Worm (Caenorhabditis elegans) whole organism, L3 larva: Measurements from ENCODE around the gene F10E9.7.

Experiments
- ama-1 ChIP-seq: fragments of 150-350 bp; optimal IDR thresholded peaks from 2 replicates; lab custom pipeline; 2018
- ceh-16 ChIP-seq: sonication (generic microtip); optimal IDR thresholded peaks from 2 replicates; lab custom pipeline; 2017; ENCODE audit warnings: missing biosample characterization, missing genetic modification characterization
- ceh-28 ChIP-seq: fragments of 150-350 bp; optimal IDR thresholded peaks from 2 replicates; lab custom pipeline; 2014; ENCODE audit warnings: missing biosample characterization, missing genetic modification reagents, missing genetic modification characterization
- ceh-9 ChIP-seq: sonication (generic microtip); optimal IDR thresholded peaks from 2 replicates; lab custom pipeline; 2018; ENCODE audit warnings: missing biosample characterization, missing genetic modification characterization
- daf-12 ChIP-seq: fragments of 150-350 bp; optimal IDR thresholded peaks from 2 replicates; lab custom pipeline; 2014; ENCODE audit warnings: missing biosample characterization, missing genetic modification reagents, missing genetic modification characterization
- elt-1 ChIP-seq: fragments of 150-350 bp; optimal IDR thresholded peaks from 2 replicates; lab custom pipeline; 2014; ENCODE audit warnings: missing biosample characterization, missing genetic modification characterization
- elt-2 ChIP-seq: sonication (generic microtip); optimal IDR thresholded peaks from 2 replicates; lab custom pipeline; 2016; ENCODE audit warnings: missing genetic modification reagents, mild to moderate bottlenecking, missing genetic modification characterization, missing compliant biosample characterization
- elt-3 ChIP-seq, 3 experiments: fragments of 150-350 bp in 1 of 3; sonication (generic microtip) in 2 of 3; optimal IDR thresholded peaks; 2 replicates in 2 of 3; 4 replicates in 1 of 3; lab custom pipeline; 2014 to 2017; ENCODE audit warnings: missing biosample characterization in 3 of 3, missing genetic modification characterization in 3 of 3
- fkh-10 ChIP-seq: sonication (generic microtip); optimal IDR thresholded peaks from 2 replicates; lab custom pipeline; 2017; ENCODE audit warnings: missing biosample characterization, missing genetic modification reagents, missing genetic modification characterization
- fos-1 ChIP-seq: fragments of 150-350 bp; optimal IDR thresholded peaks from 2 replicates; lab custom pipeline; 2014; ENCODE audit warnings: missing biosample characterization, missing genetic modification characterization
- hmg-11 ChIP-seq: sonication (generic microtip); optimal IDR thresholded peaks from 2 replicates; lab custom pipeline; 2016; ENCODE audit warnings: missing genetic modification characterization, missing compliant biosample characterization
- jun-1 ChIP-seq: fragments of 150-350 bp; optimal IDR thresholded peaks from 2 replicates; lab custom pipeline; 2014; ENCODE audit warnings: missing biosample characterization, missing genetic modification reagents, missing genetic modification characterization
- lin-15B ChIP-seq: fragments of 150-350 bp; optimal IDR thresholded peaks from 2 replicates; lab custom pipeline; 2014; ENCODE audit warnings: missing biosample characterization, missing genetic modification characterization
- lin-39 ChIP-seq: fragments of 150-350 bp; optimal IDR thresholded peaks from 2 replicates; lab custom pipeline; 2018; ENCODE audit warnings: missing biosample characterization, missing genetic modification reagents, missing genetic modification characterization
- lsy-12 ChIP-seq: sonication (generic microtip); optimal IDR thresholded peaks from 2 replicates; lab custom pipeline; 2016; ENCODE audit warnings: mild to moderate bottlenecking, missing genetic modification characterization, missing compliant biosample characterization
- mml-1 ChIP-seq: fragments of 150-350 bp; sonication (generic microtip); optimal IDR thresholded peaks from 3 replicates; lab custom pipeline; 2014; ENCODE audit warnings: missing biosample characterization, missing genetic modification characterization
- nfya-1 ChIP-seq: sonication (generic microtip); optimal IDR thresholded peaks from 2 replicates; lab custom pipeline; 2017; ENCODE audit warnings: missing genetic modification characterization, mild to moderate bottlenecking, missing compliant biosample characterization, antibody characterized with exemption, moderate library complexity; ENCODE audit not compliant: insufficient read depth
- nhr-12 ChIP-seq: fragments of 150-350 bp; optimal IDR thresholded peaks from 2 replicates; lab custom pipeline; 2014; ENCODE audit warnings: missing biosample characterization, missing genetic modification characterization
- nhr-23 ChIP-seq: fragments of 150-350 bp; optimal IDR thresholded peaks from 2 replicates; lab custom pipeline; 2014; ENCODE audit warnings: missing biosample characterization, missing genetic modification reagents, missing genetic modification characterization
- nhr-237 ChIP-seq: fragments of 150-350 bp; optimal IDR thresholded peaks from 2 replicates; lab custom pipeline; 2014; ENCODE audit warnings: missing biosample characterization, missing genetic modification characterization
- nhr-25 ChIP-seq: sonication (generic microtip); optimal IDR thresholded peaks from 2 replicates; lab custom pipeline; 2017; ENCODE audit warnings: missing biosample characterization, missing genetic modification characterization
- nhr-28 ChIP-seq: fragments of 150-350 bp; optimal IDR thresholded peaks from 2 replicates; lab custom pipeline; 2014; ENCODE audit warnings: missing biosample characterization, missing genetic modification characterization
- nhr-43 ChIP-seq: sonication (generic microtip); optimal IDR thresholded peaks from 2 replicates; lab custom pipeline; 2016; ENCODE audit warnings: mild to moderate bottlenecking, missing genetic modification characterization, missing compliant biosample characterization; ENCODE audit not compliant: poor library complexity, severe bottlenecking
- nhr-67 ChIP-seq: fragments of 150-350 bp; optimal IDR thresholded peaks from 2 replicates; lab custom pipeline; 2014; ENCODE audit warnings: missing biosample characterization, missing genetic modification characterization
- nhr-76 ChIP-seq: fragments of 150-350 bp; sonication (generic microtip); optimal IDR thresholded peaks from 5 replicates; lab custom pipeline; 2014; ENCODE audit warnings: missing biosample characterization, missing genetic modification characterization
- nhr-77 ChIP-seq: fragments of 150-350 bp; optimal IDR thresholded peaks from 2 replicates; lab custom pipeline; 2014; ENCODE audit warnings: missing biosample characterization, missing genetic modification characterization
- pha-4 ChIP-seq: fragments of 150-350 bp; optimal IDR thresholded peaks from 2 replicates; lab custom pipeline; 2014; ENCODE audit warnings: missing biosample characterization, missing genetic modification reagents, missing genetic modification characterization
- sea-2 ChIP-seq: fragments of 150-350 bp; sonication (generic microtip); optimal IDR thresholded peaks from 4 replicates; lab custom pipeline; 2014; ENCODE audit warnings: missing biosample characterization, missing genetic modification reagents, missing genetic modification characterization
- snpc-4 ChIP-seq: fragments of 150-350 bp; optimal IDR thresholded peaks from 2 replicates; lab custom pipeline; 2014; ENCODE audit warnings: missing biosample characterization, missing genetic modification characterization
- tbx-2 ChIP-seq: sonication (generic microtip); optimal IDR thresholded peaks from 2 replicates; lab custom pipeline; 2016; ENCODE audit warnings: mild to moderate bottlenecking, missing genetic modification characterization, missing compliant biosample characterization
- unc-39 ChIP-seq: sonication (generic microtip); optimal IDR thresholded peaks from 4 replicates; lab custom pipeline; 2017; ENCODE audit warnings: missing biosample characterization, missing genetic modification characterization
- unc-62 ChIP-seq: fragments of 150-350 bp; sonication (generic microtip); optimal IDR thresholded peaks from 4 replicates; lab custom pipeline; 2014; ENCODE audit warnings: missing biosample characterization, missing genetic modification reagents, missing genetic modification characterization
- zag-1 ChIP-seq: fragments of 150-350 bp; optimal IDR thresholded peaks from 2 replicates; lab custom pipeline; 2014; ENCODE audit warnings: missing biosample characterization, missing genetic modification characterization
- ztf-4 ChIP-seq: fragments of 150-350 bp; optimal IDR thresholded peaks from 2 replicates; lab custom pipeline; 2014; ENCODE audit warnings: missing biosample characterization, missing genetic modification characterization

Gene F10E9.7

DNA sequence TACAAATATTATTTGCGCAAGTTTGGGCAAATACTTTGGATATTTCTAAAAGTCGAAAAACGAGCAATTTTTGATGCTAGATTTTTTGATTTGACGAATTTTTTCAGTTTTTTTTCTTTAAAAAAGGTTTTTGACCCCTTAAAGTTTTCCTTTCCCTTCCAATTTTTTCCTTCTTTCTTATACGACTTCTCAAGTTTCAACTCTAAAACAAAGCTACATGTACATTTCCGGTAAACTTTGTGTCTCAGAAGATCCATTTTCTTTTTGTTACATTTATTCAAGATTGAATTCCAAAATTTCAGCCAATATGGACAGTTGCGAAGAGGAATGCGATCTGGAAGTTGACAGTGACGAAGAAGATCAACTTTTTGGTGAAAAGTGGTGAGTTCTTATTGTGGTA is 28.4 kb downstream of the F10E9.7 start, which contains the start of gene mig-10:
Gene mig-10 (plus strand): TSS at position 301 of the 400 bp plus-strand sequence.
- TF ChIP-seq nhr-67 (tag; lab: Kevin White, UChicago) (no peak), ceh-28 (tag; lab: Kevin White, UChicago) (no peak), zag-1 (no peak), lin-15B (tag; lab: Kevin White, UChicago) (no peak), nhr-43 (tag; lab: Kevin White, UChicago) (no peak), nhr-23 (tag; lab: Kevin White, UChicago) (no peak)

DNA sequence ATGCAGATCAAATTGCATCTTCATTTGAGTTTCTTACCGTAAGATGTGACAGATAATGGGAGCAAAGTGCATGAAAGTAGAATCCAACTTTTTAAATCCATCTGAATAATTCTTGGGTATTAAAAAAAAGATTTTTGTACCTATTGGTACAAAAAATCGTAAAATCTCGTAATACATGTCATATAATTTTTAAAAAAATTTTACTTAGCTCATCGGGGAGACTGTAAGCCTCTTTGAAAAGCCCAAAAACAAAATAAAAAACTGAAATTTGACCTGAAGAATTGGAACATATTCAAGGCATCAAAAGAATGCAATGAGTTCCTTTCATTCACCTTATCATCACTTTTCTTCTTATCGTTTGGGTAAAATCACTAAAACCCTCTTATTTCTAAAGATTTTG is 31.4 kb downstream of the F10E9.7 start, which contains the start of gene clec-160:
Gene clec-160 (minus strand): TSS at position 101 of the 400 bp plus-strand sequence.
- TF ChIP-seq ceh-16 (tag; lab: Kevin White, UChicago) (no peak), nhr-67 (tag; lab: Kevin White, UChicago) (no peak), ztf-4 (tag; lab: Kevin White, UChicago) (no peak), elt-2 (tag; lab: Kevin White, UChicago) (peak; percentile 6)

DNA sequence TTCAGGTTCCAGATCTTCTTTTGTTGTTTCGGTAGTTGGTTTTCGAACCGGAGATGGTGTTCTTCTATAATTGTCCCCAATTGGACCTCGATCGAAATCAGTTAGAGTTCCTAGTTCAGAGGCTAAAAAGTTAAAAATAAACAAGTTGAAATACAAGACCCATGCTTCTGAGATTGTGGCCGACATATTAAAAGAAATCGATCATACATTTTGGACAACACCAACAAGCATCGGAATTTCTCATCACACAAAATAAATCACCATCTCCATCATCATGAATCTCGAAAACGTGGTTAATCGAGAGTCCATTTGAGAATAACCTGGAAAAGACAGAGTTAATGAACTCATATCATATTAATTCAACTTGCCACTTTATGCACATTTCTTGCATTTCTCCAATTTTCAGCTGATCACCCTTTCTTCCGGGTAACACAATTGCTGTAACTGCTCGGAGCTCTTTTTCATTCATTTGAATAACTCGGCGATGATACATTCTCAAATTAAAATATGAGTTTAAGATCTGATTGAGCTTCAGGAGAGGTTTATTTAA is 35.5 kb downstream of the F10E9.7 start, which contains the start of the genes mps-4 and F09G8.10:
Gene mps-4 (minus strand): TSS at position 101 of the 550 bp plus-strand sequence.
Gene F09G8.10 (minus strand): TSS at position 500 of the 550 bp plus-strand sequence.
- no peak for TF ChIP-seq fos-1 (tag; lab: Kevin White, UChicago)
- TF ChIP-seq elt-1 (tag; lab: Kevin White, UChicago), result no peak
- no peak for TF ChIP-seq elt-3 (tag; optimal IDR thresholded peaks at IDR 0.05; lab: Kevin White, UChicago)
- TF ChIP-seq lin-39 (tag; lab: Kevin White, UChicago), result no peak
- TF ChIP-seq unc-62 (GFP tag; lab: Kevin White, UChicago), result no peak
- no peak for TF ChIP-seq daf-12 (tag; lab: Kevin White, UChicago)
- TF ChIP-seq hmg-11, result no peak
- TF ChIP-seq unc-39 (tag; lab: Kevin White, UChicago), result no peak
- no peak for TF ChIP-seq lin-15B (tag; lab: Kevin White, UChicago)
- no peak for TF ChIP-seq ama-1 (lab: Kevin White, UChicago)
- TF ChIP-seq sea-2 (GFP tag; lab: Kevin White, UChicago), result no peak
- no peak for TF ChIP-seq nhr-25 (tag; lab: Kevin White, UChicago)
- TF ChIP-seq ceh-16 (tag; lab: Kevin White, UChicago), result no peak
- no peak for TF ChIP-seq nhr-237 (tag; lab: Kevin White, UChicago)
- TF ChIP-seq fkh-10 (GFP tag; lab: Kevin White, UChicago), result no peak

DNA sequence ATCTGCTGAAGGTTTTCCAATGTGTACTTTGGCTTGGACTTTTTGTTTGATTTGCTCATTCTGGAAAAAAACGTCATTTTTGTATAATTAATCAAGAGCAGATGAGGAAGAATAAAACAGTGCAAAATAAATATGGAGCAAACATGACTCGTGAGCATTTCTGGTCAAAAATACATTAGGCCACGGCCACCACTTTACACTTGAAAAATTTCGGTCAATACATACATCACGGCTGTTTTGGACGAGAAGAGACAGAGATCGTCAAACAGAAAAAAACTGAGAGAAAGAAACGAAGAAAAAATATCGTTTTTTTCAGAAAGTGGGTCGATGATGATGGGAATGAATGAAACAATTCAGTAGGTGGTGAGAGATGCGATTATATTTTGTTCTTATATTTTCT is 38.9 kb downstream of the F10E9.7 start, which contains the start of the genes F09G8.7 and crn-7:
Gene F09G8.7 (minus strand): TSS at position 60 of the 400 bp plus-strand sequence.
Gene crn-7 (plus strand): TSS at position 236 of the 400 bp plus-strand sequence.
- TF ChIP-seq nfya-1 (peak; percentile 51), nhr-43 (tag; lab: Kevin White, UChicago) (no peak), mml-1 (tag; lab: Kevin White, UChicago) (no peak), snpc-4 (peak; percentile 26), jun-1 (tag; lab: Kevin White, UChicago) (no peak), nhr-77 (tag; lab: Kevin White, UChicago) (no peak), unc-62 (GFP tag; lab: Kevin White, UChicago) (no peak), nhr-25 (tag; lab: Kevin White, UChicago) (peak; percentile 9), nhr-76 (tag; lab: Kevin White, UChicago) (no peak), elt-2 (tag; lab: Kevin White, UChicago) (no peak), lsy-12 (tag; lab: Kevin White, UChicago) (no peak), ztf-4 (tag; lab: Kevin White, UChicago) (no peak), lin-15B (tag; lab: Kevin White, UChicago) (peak; percentile 71), ceh-9 (no peak), nhr-12 (tag; lab: Kevin White, UChicago) (no peak), nhr-28 (tag; lab: Kevin White, UChicago) (no peak), tbx-2 (no peak), nhr-23 (tag; lab: Kevin White, UChicago) (peak; percentile 42), pha-4 (tag; lab: Kevin White, UChicago) (peak; percentile 61)
